Fruit fly (Drosophila melanogaster) whole organism, embryonic: ENCODE data around the gene CG10801.

ENCODE experiments used
- Asciz ChIP-seq: fragments of 200-800 bp; sonication (Bioruptor generic); optimal IDR thresholded peaks from 2 replicates; lab custom pipeline; 2017; ENCODE audit warnings: missing biosample characterization, mild to moderate bottlenecking, missing genetic modification characterization, missing genetic modification reagents
- CG10462 ChIP-seq: fragments of 200-800 bp; sonication (Bioruptor generic); optimal IDR thresholded peaks from 2 replicates; lab custom pipeline; 2016; ENCODE audit warnings: missing biosample characterization, missing genetic modification characterization
- CG12659 ChIP-seq: fragments of 200-800 bp; sonication (Bioruptor generic); optimal IDR thresholded peaks from 3 replicates; lab custom pipeline; 2017; ENCODE audit warnings: mild to moderate bottlenecking, missing biosample characterization, missing genetic modification reagents, missing genetic modification characterization
- CG14050 ChIP-seq: fragments of 200-800 bp; sonication (Bioruptor generic); IDR thresholded peaks from 3 replicates; pipeline ENCODE4 v1.3.6; 2022; ENCODE audit warnings: missing biosample characterization, missing genetic modification characterization
- CG14667 ChIP-seq: fragments of 200-800 bp; sonication (Bioruptor generic); IDR thresholded peaks from 2 replicates; pipeline ENCODE4 v1.3.6; 2022; ENCODE audit warnings: missing biosample characterization, missing genetic modification characterization
- CG15011 ChIP-seq: fragments of 200-800 bp; sonication (Bioruptor generic); optimal IDR thresholded peaks from 3 replicates; lab custom pipeline; 2018; ENCODE audit warnings: missing biosample characterization, mild to moderate bottlenecking, missing genetic modification characterization
- CG15269 ChIP-seq: fragments of 200-800 bp; sonication (Bioruptor generic); optimal IDR thresholded peaks from 2 replicates; lab custom pipeline; 2018; ENCODE audit warnings: missing biosample characterization, mild to moderate bottlenecking, missing genetic modification characterization, moderate library complexity
- CG1832 ChIP-seq: fragments of 200-800 bp; sonication (Bioruptor generic); optimal IDR thresholded peaks from 2 replicates; lab custom pipeline; 2017; ENCODE audit warnings: missing biosample characterization, mild to moderate bottlenecking, missing genetic modification characterization, inconsistent platforms
- CG2889 ChIP-seq: fragments of 200-800 bp; sonication (Bioruptor generic); IDR thresholded peaks from 3 replicates; pipeline ENCODE4 v1.3.6; 2022; ENCODE audit warnings: missing biosample characterization, missing genetic modification characterization
- CG34224 ChIP-seq: fragments of 200-800 bp; sonication (Bioruptor generic); IDR thresholded peaks from 3 replicates; pipeline ENCODE4 v1.3.6; 2022; ENCODE audit warnings: missing biosample characterization, missing genetic modification characterization; ENCODE audit not compliant: partially characterized antibody
- CG3995 ChIP-seq: fragments of 200-800 bp; sonication (Bioruptor generic); optimal IDR thresholded peaks from 3 replicates; lab custom pipeline; 2016; ENCODE audit warnings: missing biosample characterization, missing genetic modification characterization
- CG4424 ChIP-seq: fragments of 200-800 bp; sonication (Bioruptor generic); optimal IDR thresholded peaks from 3 replicates; lab custom pipeline; 2016; ENCODE audit warnings: missing biosample characterization, missing genetic modification characterization
- CG4730 ChIP-seq: fragments of 200-800 bp; sonication (Bioruptor generic); IDR thresholded peaks from 2 replicates; pipeline ENCODE4 v1.3.6; 2022; ENCODE audit warnings: missing biosample characterization, missing genetic modification characterization
- CG6791 ChIP-seq: fragments of 200-800 bp; sonication (Bioruptor generic); IDR thresholded peaks from 3 replicates; pipeline ENCODE4 v1.3.6; 2022; ENCODE audit warnings: missing biosample characterization, missing genetic modification characterization; ENCODE audit not compliant: partially characterized antibody
- CG7372 ChIP-seq: fragments of 200-800 bp; sonication (Bioruptor generic); IDR thresholded peaks from 2 replicates; pipeline ENCODE4 v1.3.6; 2022; ENCODE audit warnings: missing biosample characterization, missing genetic modification characterization
- CG7839 ChIP-seq: fragments of 200-800 bp; sonication (Bioruptor generic); optimal IDR thresholded peaks from 3 replicates; lab custom pipeline; 2018; ENCODE audit warnings: missing biosample characterization, mild to moderate bottlenecking, missing genetic modification characterization, moderate library complexity
- CG8944 ChIP-seq: fragments of 200-800 bp; sonication (Bioruptor generic); optimal IDR thresholded peaks from 3 replicates; lab custom pipeline; 2016; ENCODE audit warnings: missing biosample characterization, missing genetic modification characterization
- Dip2 ChIP-seq: fragments of 200-800 bp; sonication (Bioruptor generic); IDR thresholded peaks from 2 replicates; pipeline ENCODE4 v1.3.6; 2022; ENCODE audit warnings: missing biosample characterization, missing genetic modification characterization
- E2f2 ChIP-seq: fragments of 200-800 bp; sonication (Bioruptor generic); IDR thresholded peaks from 2 replicates; pipeline ENCODE4 v1.3.6; 2022; ENCODE audit warnings: missing biosample characterization, missing genetic modification characterization
- ERR ChIP-seq: fragments of 200-800 bp; sonication (Bioruptor generic); optimal IDR thresholded peaks from 2 replicates; lab custom pipeline; 2016; ENCODE audit warnings: missing biosample characterization, missing genetic modification characterization
- Ets65A ChIP-seq: fragments of 200-800 bp; sonication (Bioruptor generic); peaks from one replicate; lab custom pipeline; 2016; ENCODE audit warnings: missing biosample characterization, missing genetic modification characterization
- Fer3 ChIP-seq: fragments of 200-800 bp; sonication (Bioruptor generic); optimal IDR thresholded peaks from 2 replicates; lab custom pipeline; 2018; ENCODE audit warnings: missing biosample characterization, mild to moderate bottlenecking, missing genetic modification characterization, moderate library complexity
- GATAe ChIP-seq: fragments of 200-800 bp; sonication (Bioruptor generic); conservative IDR thresholded peaks from 2 replicates; pipeline ENCODE4 v1.3.6; 2022; ENCODE audit warnings: missing biosample characterization, missing genetic modification characterization
- Lim3 ChIP-seq: fragments of 200-800 bp; sonication (Bioruptor generic); IDR thresholded peaks from 2 replicates; pipeline ENCODE4 v1.3.6; 2022; ENCODE audit warnings: missing biosample characterization, missing genetic modification characterization
- Lpt ChIP-seq: fragments of >200 bp; optimal IDR thresholded peaks from 2 replicates; lab custom pipeline; 2018; ENCODE audit warnings: missing biosample characterization, missing genetic modification characterization
- NK7.1 ChIP-seq: fragments of 200-800 bp; sonication (Bioruptor generic); optimal IDR thresholded peaks from 3 replicates; lab custom pipeline; 2016; ENCODE audit warnings: missing biosample characterization, missing genetic modification characterization
- NfI ChIP-seq: fragments of 200-800 bp; sonication (Bioruptor generic); optimal IDR thresholded peaks from 3 replicates; lab custom pipeline; 2018; ENCODE audit warnings: missing biosample characterization, mild to moderate bottlenecking, missing genetic modification characterization, moderate library complexity
- Optix ChIP-seq: fragments of 200-800 bp; sonication (Bioruptor generic); IDR thresholded peaks from 3 replicates; pipeline ENCODE4 v1.3.6; 2022; ENCODE audit warnings: missing biosample characterization, missing genetic modification characterization
- PHDP ChIP-seq: fragments of 200-800 bp; sonication (Bioruptor generic); optimal IDR thresholded peaks from 3 replicates; lab custom pipeline; 2018; ENCODE audit warnings: missing biosample characterization, mild to moderate bottlenecking, missing genetic modification characterization, moderate library complexity
- Pdp1 ChIP-seq, 2 experiments: fragments of 200-800 bp; sonication (Bioruptor generic); optimal IDR thresholded peaks; 3 replicates each; lab custom pipeline; 2016; ENCODE audit warnings: missing biosample characterization in 2 of 2, missing genetic modification characterization in 2 of 2, mild to moderate bottlenecking in 1 of 2, moderate library complexity in 1 of 2
- Sry-δ ChIP-seq: fragments of 200-800 bp; sonication (Bioruptor generic); optimal IDR thresholded peaks from 2 replicates; lab custom pipeline; 2016; ENCODE audit warnings: missing biosample characterization, missing genetic modification characterization
- Trl ChIP-seq, 3 experiments: fragments of >200 bp in 2 of 3; fragments of 200-800 bp in 1 of 3; sonication (Bioruptor generic) in 1 of 3; optimal IDR thresholded peaks; 2 replicates in 1 of 3; 3 replicates in 2 of 3; lab custom pipeline; 2016 to 2017; ENCODE audit warnings: missing biosample characterization in 1 of 3, missing genetic modification characterization in 1 of 3
- Usf ChIP-seq: fragments of 200-800 bp; sonication (Bioruptor generic); optimal IDR thresholded peaks from 2 replicates; lab custom pipeline; 2017; ENCODE audit warnings: missing genotype, missing biosample characterization, missing genetic modification characterization
- Xrp1 ChIP-seq: fragments of 200-800 bp; sonication (Bioruptor generic); IDR thresholded peaks from 2 replicates; pipeline ENCODE4 v1.3.6; 2022; ENCODE audit warnings: missing biosample characterization, missing genetic modification characterization
- ac ChIP-seq: fragments of 200-800 bp; sonication (Bioruptor generic); optimal IDR thresholded peaks from 3 replicates; lab custom pipeline; 2017; ENCODE audit warnings: missing biosample characterization, mild to moderate bottlenecking, missing genetic modification characterization
- ato ChIP-seq: fragments of 200-800 bp; sonication (Bioruptor generic); IDR thresholded peaks from 2 replicates; pipeline ENCODE4 v1.3.6; 2022; ENCODE audit warnings: missing biosample characterization, missing genetic modification characterization; ENCODE audit not compliant: partially characterized antibody
- corto ChIP-seq: fragments of 200-800 bp; sonication (Bioruptor generic); optimal IDR thresholded peaks from 2 replicates; lab custom pipeline; 2016; ENCODE audit warnings: missing biosample characterization, mild to moderate bottlenecking, missing genetic modification characterization, moderate library complexity
- en ChIP-seq: fragments of 200-800 bp; sonication (Bioruptor generic); optimal IDR thresholded peaks from 2 replicates; lab custom pipeline; 2016; ENCODE audit warnings: missing biosample characterization, missing genetic modification characterization
- exex ChIP-seq: fragments of 200-800 bp; sonication (Bioruptor generic); optimal IDR thresholded peaks from 4 replicates; lab custom pipeline; 2018; ENCODE audit warnings: missing biosample characterization, mild to moderate bottlenecking, missing genetic modification characterization, moderate library complexity
- fd96Cb ChIP-seq: fragments of 200-800 bp; sonication (Bioruptor generic); optimal IDR thresholded peaks from 2 replicates; lab custom pipeline; 2018; ENCODE audit warnings: missing biosample characterization, mild to moderate bottlenecking, missing genetic modification characterization, moderate library complexity
- ind ChIP-seq: fragments of 200-800 bp; sonication (Bioruptor generic); optimal IDR thresholded peaks from 3 replicates; lab custom pipeline; 2016; ENCODE audit warnings: missing biosample characterization, missing genetic modification characterization
- ken ChIP-seq: fragments of 200-800 bp; sonication (Bioruptor generic); IDR thresholded peaks from 3 replicates; pipeline ENCODE4 v1.3.6; 2022; ENCODE audit warnings: missing biosample characterization, missing genetic modification characterization
- nerfin-2 ChIP-seq: fragments of 200-800 bp; sonication (Bioruptor generic); IDR thresholded peaks from 2 replicates; pipeline ENCODE4 v1.3.6; 2022; ENCODE audit warnings: missing biosample characterization, missing genetic modification characterization; ENCODE audit not compliant: partially characterized antibody
- nmo ChIP-seq: fragments of 200-800 bp; sonication (Bioruptor generic); optimal IDR thresholded peaks from 2 replicates; lab custom pipeline; 2018; ENCODE audit warnings: missing biosample characterization, mild to moderate bottlenecking, missing genetic modification characterization, moderate library complexity
- prd ChIP-seq, 3 experiments: fragments of >200 bp in 2 of 3; fragments of 200-800 bp in 1 of 3; sonication (Bioruptor generic) in 1 of 3; optimal IDR thresholded peaks in 2 of 3; IDR thresholded peaks in 1 of 3; 2 replicates in 2 of 3; 3 replicates in 1 of 3; pipeline versions ENCODE4 v1.3.6 to Lab custom; 2017 to 2022; ENCODE audit warnings: missing biosample characterization in 1 of 3, missing genetic modification characterization in 1 of 3
- sc ChIP-seq, 3 experiments: fragments of >200 bp in 2 of 3; fragments of 200-800 bp in 1 of 3; sonication (Bioruptor generic) in 1 of 3; optimal IDR thresholded peaks; 2 replicates in 2 of 3; 3 replicates in 1 of 3; lab custom pipeline; 2017; ENCODE audit warnings: mild to moderate bottlenecking in 1 of 3, missing biosample characterization in 1 of 3, missing genetic modification characterization in 1 of 3, missing genetic modification reagents in 1 of 3
- sens ChIP-seq: fragments of 200-800 bp; sonication (Bioruptor generic); peaks from one replicate; lab custom pipeline; 2016; ENCODE audit warnings: missing biosample characterization, missing genetic modification characterization
- sob ChIP-seq: fragments of 200-800 bp; sonication (Bioruptor generic); IDR thresholded peaks from 2 replicates; pipeline ENCODE4 v1.3.6; 2022; ENCODE audit warnings: missing biosample characterization, missing genetic modification characterization
- tio ChIP-seq: fragments of 200-800 bp; sonication (Bioruptor generic); optimal IDR thresholded peaks from 2 replicates; lab custom pipeline; 2017; ENCODE audit warnings: missing biosample characterization, missing genetic modification characterization, inconsistent platforms

The CG10801 gene

DNA sequence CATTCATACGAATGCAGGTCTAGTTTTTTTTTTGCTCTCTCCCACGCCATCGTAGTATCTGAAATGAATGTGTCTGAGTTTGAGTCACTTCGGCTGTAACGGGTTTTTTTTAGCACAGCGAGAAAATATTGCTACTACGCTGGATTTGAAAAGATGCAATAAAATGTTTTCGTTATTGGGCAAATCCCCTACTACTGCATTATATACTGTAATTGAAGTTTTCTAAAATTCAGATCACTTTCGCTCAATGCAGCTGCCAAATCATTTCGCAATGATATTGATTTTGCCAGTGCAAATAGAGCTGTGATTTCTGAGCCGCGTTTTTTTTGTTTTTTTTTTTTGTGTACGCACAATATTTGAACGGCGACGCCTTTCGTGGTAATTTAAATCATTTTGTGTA lies 27.5 kb upstream of the CG10801 start (continued):
- TF ChIP-seq Optix (GFP tag; lab: Robert Waterston, UW) (0 out of 3 replicates have a peak, but pooled peaks have one; percentile 41), ERR (GFP tag; lab: Kevin White, UChicago) (peak; percentile 13), ind (GFP tag; lab: Kevin White, UChicago) (peak; percentile 46), CG2889 (GFP tag; lab: Robert Waterston, UW) (0 out of 3 replicates have a peak, but pooled peaks have one; percentile 43), nmo (GFP tag; lab: Kevin White, UChicago) (peak; percentile 18), Usf (no peak), Xrp1 (GFP tag; lab: Robert Waterston, UW) (peak; percentile 59), CG10462 (GFP tag; lab: Kevin White, UChicago) (no peak), sens (peak; percentile 88), CG15011 (GFP tag; lab: Kevin White, UChicago) (no peak), PHDP (peak; percentile 42), Ets65A (GFP tag; lab: Kevin White, UChicago) (peak; percentile 87), tio (GFP tag; lab: Kevin White, UChicago) (peak; percentile 20), CG3995 (GFP tag; lab: Kevin White, UChicago) (no peak), Lpt (no peak), Sry-δ (no peak), Asciz (GFP tag; lab: Kevin White, UChicago) (no peak), nerfin-2 (GFP tag; lab: Robert Waterston, UW) (no peak), ken (GFP tag; lab: Robert Waterston, UW) (peak; percentile 36; the same call in 1 of the 3 replicates), exex (no peak), Dip2 (GFP tag; lab: Robert Waterston, UW) (no peak), CG14667 (GFP tag; lab: Robert Waterston, UW) (no peak), ac (GFP tag; lab: Kevin White, UChicago) (no peak), CG8944 (GFP tag; lab: Kevin White, UChicago) (peak; percentile 8), fd96Cb (tag; lab: Kevin White, UChicago) (peak; percentile 23), E2f2 (GFP tag; lab: Robert Waterston, UW) (0 out of 2 replicates have a peak, but pooled peaks have one; percentile 20), prd (optimal IDR thresholded peaks at IDR 0.05; lab: Kevin White, UChicago) (no peak), prd (GFP tag; IDR thresholded peaks at IDR 0.05; lab: Robert Waterston, UW) (peak; percentile 63; the same call in 2 of the 3 replicates), GATAe (GFP tag; lab: Robert Waterston, UW) (no peak), CG6791 (GFP tag; lab: Robert Waterston, UW) (no peak), CG34224 (GFP tag; lab: Robert Waterston, UW) (no peak), sob (GFP tag; lab: Robert Waterston, UW) (no peak; the same call in 1 of the 2 replicates), NK7.1 (no peak), CG4424 (peak; percentile 3), Fer3 (tag; lab: Kevin White, UChicago) (peak; percentile 3), CG1832 (GFP tag; lab: Kevin White, UChicago) (no peak), corto (no peak), CG15269 (peak; percentile 54), Pdp1 (GFP tag; optimal IDR thresholded peaks at IDR 0.05; lab: Kevin White, UChicago) (peak; percentile 23 to 35), Trl (optimal IDR thresholded peaks at IDR 0.05; lab: Kevin White, UChicago) (no peak), Trl (GFP tag; optimal IDR thresholded peaks at IDR 0.05; lab: Kevin White, UChicago) (peak; percentile 43), ato (GFP tag; lab: Robert Waterston, UW) (no peak), CG4730 (0 out of 2 replicates have a peak, but pooled peaks have one; percentile 30), CG7372 (GFP tag; lab: Robert Waterston, UW) (no peak), Lim3 (GFP tag; lab: Robert Waterston, UW) (no peak), en (GFP tag; lab: Kevin White, UChicago) (peak; percentile 30), CG7839 (peak; percentile 33), sc (optimal IDR thresholded peaks at IDR 0.05; lab: Kevin White, UChicago) (no peak), sc (GFP tag; optimal IDR thresholded peaks at IDR 0.05; lab: Kevin White, UChicago) (no peak), NfI (GFP tag; lab: Kevin White, UChicago) (peak; percentile 22), CG12659 (GFP tag; lab: Kevin White, UChicago) (peak; percentile 40), CG14050 (GFP tag; lab: Robert Waterston, UW) (peak; percentile 59; the same call in 1 of the 3 replicates)
